Worm (Caenorhabditis elegans) whole organism, L4 larva: ENCODE data around the gene C16D2.1.

ENCODE experiments used
- F37D6.2 ChIP-seq: sonication (generic microtip); optimal IDR thresholded peaks from 2 replicates; lab custom pipeline; 2016; ENCODE audit warnings: mild to moderate bottlenecking, missing genetic modification characterization, missing compliant biosample characterization
- F49E8.2 ChIP-seq: sonication (generic microtip); optimal IDR thresholded peaks from 2 replicates; lab custom pipeline; 2016; ENCODE audit warnings: missing compliant biosample characterization, mild to moderate bottlenecking, missing genetic modification characterization, borderline replicate concordance
- T20F7.1 ChIP-seq: fragments of 200-800 bp; sonication (Bioruptor generic); optimal IDR thresholded peaks from 2 replicates; lab custom pipeline; 2018; ENCODE audit warnings: mild to moderate bottlenecking, missing genetic modification characterization, missing compliant biosample characterization
- Y105C5A.15 ChIP-seq: fragments of 200-800 bp; sonication (Bioruptor generic); IDR thresholded peaks from 2 replicates; pipeline ENCODE4 v1.3.6; 2022; ENCODE audit warnings: missing genetic modification characterization, missing compliant biosample characterization
- Y75B8A.6 ChIP-seq: fragments of 200-800 bp; sonication (Bioruptor generic); IDR thresholded peaks from 2 replicates; pipeline ENCODE4 v1.3.6; 2022; ENCODE audit warnings: missing genetic modification reagents, missing genetic modification characterization, missing compliant biosample characterization
- ZK337.2 ChIP-seq: fragments of 200-800 bp; sonication (Bioruptor generic); IDR thresholded peaks from 2 replicates; pipeline ENCODE4 v1.3.6; 2022; ENCODE audit warnings: missing genetic modification reagents, missing genetic modification characterization, missing compliant biosample characterization
- ZK546.5 ChIP-seq, 2 experiments: sonication (generic microtip); optimal IDR thresholded peaks; 2 replicates each; lab custom pipeline; 2017; ENCODE audit warnings: missing biosample characterization in 2 of 2, missing genetic modification characterization in 2 of 2
- aha-1 ChIP-seq: fragments of 150-350 bp; peaks from one replicate; lab custom pipeline; 2014; ENCODE audit warnings: missing biosample characterization, missing genetic modification characterization
- attf-4 ChIP-seq: sonication (generic microtip); optimal IDR thresholded peaks from 3 replicates; lab custom pipeline; 2017; ENCODE audit warnings: missing biosample characterization, missing genetic modification characterization
- ceh-44 ChIP-seq: fragments of 200-800 bp; sonication (Bioruptor generic); IDR thresholded peaks from 2 replicates; pipeline ENCODE4 v1.3.6; 2022; ENCODE audit warnings: missing genetic modification reagents, missing genetic modification characterization, missing compliant biosample characterization
- ceh-62 ChIP-seq: sonication (generic microtip); optimal IDR thresholded peaks from 2 replicates; lab custom pipeline; 2017; ENCODE audit warnings: missing biosample characterization, missing genetic modification characterization
- ces-1 ChIP-seq: fragments of 150-350 bp; sonication (generic microtip); optimal IDR thresholded peaks from 4 replicates; lab custom pipeline; 2014; ENCODE audit warnings: missing biosample characterization, missing genetic modification reagents, missing genetic modification characterization
- daf-8 ChIP-seq: fragments of 200-800 bp; sonication (Bioruptor generic); IDR thresholded peaks from 2 replicates; pipeline ENCODE4 v1.3.6; 2022; ENCODE audit warnings: missing genetic modification characterization, missing compliant biosample characterization
- dmd-6 ChIP-seq: fragments of 200-800 bp; sonication (Bioruptor generic); IDR thresholded peaks from 2 replicates; pipeline ENCODE4 v1.3.6; 2022; ENCODE audit warnings: missing genetic modification reagents, missing genetic modification characterization, missing compliant biosample characterization
- dpl-1 ChIP-seq: fragments of 150-350 bp; optimal IDR thresholded peaks from 2 replicates; lab custom pipeline; 2014; ENCODE audit warnings: missing biosample characterization, missing genetic modification reagents, missing genetic modification characterization
- egl-27 ChIP-seq: sonication (generic microtip); optimal IDR thresholded peaks from 3 replicates; lab custom pipeline; 2017; ENCODE audit warnings: missing biosample characterization, missing genetic modification reagents, missing genetic modification characterization
- gei-8 ChIP-seq: fragments of 200-800 bp; sonication (Bioruptor generic); optimal IDR thresholded peaks from 2 replicates; lab custom pipeline; 2018; ENCODE audit warnings: mild to moderate bottlenecking, missing genetic modification characterization, missing compliant biosample characterization
- hif-1 ChIP-seq, 2 experiments: sonication (generic microtip); optimal IDR thresholded peaks; 2 replicates each; lab custom pipeline; 2016 to 2017; ENCODE audit warnings: missing compliant biosample characterization in 2 of 2, missing genetic modification characterization in 2 of 2, missing genetic modification reagents in 2 of 2, missing genotype in 2 of 2, mild to moderate bottlenecking in 1 of 2
- hlh-11 ChIP-seq: fragments of 200-800 bp; sonication (Bioruptor generic); optimal IDR thresholded peaks from 2 replicates; lab custom pipeline; 2018; ENCODE audit warnings: mild to moderate bottlenecking, missing genetic modification characterization, missing compliant biosample characterization
- jun-1 ChIP-seq: fragments of 150-350 bp; optimal IDR thresholded peaks from 2 replicates; lab custom pipeline; 2014; ENCODE audit warnings: missing biosample characterization, missing genetic modification reagents, missing genetic modification characterization
- lin-15B ChIP-seq: fragments of 150-350 bp; sonication (generic microtip); optimal IDR thresholded peaks from 3 replicates; lab custom pipeline; 2014; ENCODE audit warnings: missing biosample characterization, missing genetic modification characterization
- lin-29 ChIP-seq: fragments of 200-800 bp; sonication (Bioruptor generic); IDR thresholded peaks from 2 replicates; pipeline ENCODE4 v1.3.6; 2022; ENCODE audit warnings: missing genetic modification reagents, missing genetic modification characterization, missing compliant biosample characterization
- lin-38 ChIP-seq: fragments of 200-800 bp; sonication (Bioruptor generic); IDR thresholded peaks from 2 replicates; pipeline ENCODE4 v1.3.6; 2022; ENCODE audit warnings: missing genetic modification reagents, missing genetic modification characterization, missing compliant biosample characterization
- madf-5 ChIP-seq, 2 experiments: fragments of 200-800 bp; sonication (Bioruptor generic); IDR thresholded peaks; 2 replicates each; pipeline ENCODE4 v1.3.6; 2022; ENCODE audit warnings: missing compliant biosample characterization in 2 of 2, missing genetic modification characterization in 2 of 2
- mdt-29 ChIP-seq: fragments of 200-800 bp; sonication (Bioruptor generic); IDR thresholded peaks from 2 replicates; pipeline ENCODE4 v1.3.6; 2022; ENCODE audit warnings: missing genetic modification reagents, missing genetic modification characterization, missing compliant biosample characterization
- mep-1 ChIP-seq: fragments of 150-350 bp; sonication (generic microtip); optimal IDR thresholded peaks from 3 replicates; lab custom pipeline; 2014; ENCODE audit warnings: missing biosample characterization, missing genetic modification characterization
- mes-2 ChIP-seq: sonication (generic microtip); optimal IDR thresholded peaks from 2 replicates; lab custom pipeline; 2016; ENCODE audit warnings: missing genotype, mild to moderate bottlenecking, missing genetic modification characterization, missing compliant biosample characterization; ENCODE audit not compliant: poor library complexity, severe bottlenecking
- mxl-2 ChIP-seq: fragments of 200-800 bp; sonication (Bioruptor generic); conservative IDR thresholded peaks from 2 replicates; pipeline ENCODE4 v1.3.6; 2022; ENCODE audit warnings: missing genetic modification reagents, missing genetic modification characterization, missing compliant biosample characterization
- mxl-3 ChIP-seq: fragments of 200-800 bp; sonication (Bioruptor generic); optimal IDR thresholded peaks from 2 replicates; lab custom pipeline; 2018; ENCODE audit warnings: mild to moderate bottlenecking, missing genetic modification characterization, missing compliant biosample characterization
- nhr-111 ChIP-seq: fragments of 200-800 bp; sonication (Bioruptor generic); optimal IDR thresholded peaks from 2 replicates; lab custom pipeline; 2018; ENCODE audit warnings: mild to moderate bottlenecking, missing genetic modification characterization, missing compliant biosample characterization
- nhr-28 ChIP-seq: fragments of 150-350 bp; optimal IDR thresholded peaks from 2 replicates; lab custom pipeline; 2014; ENCODE audit warnings: missing biosample characterization, missing genetic modification characterization
- nhr-41 ChIP-seq: fragments of 200-800 bp; sonication (Bioruptor generic); IDR thresholded peaks from 2 replicates; pipeline ENCODE4 v1.3.6; 2022; ENCODE audit warnings: missing genetic modification reagents, missing genetic modification characterization, missing compliant biosample characterization
- nhr-42 ChIP-seq: fragments of 200-800 bp; sonication (Bioruptor generic); IDR thresholded peaks from 2 replicates; pipeline ENCODE4 v1.3.6; 2022; ENCODE audit warnings: missing genetic modification characterization, missing compliant biosample characterization
- nhr-48 ChIP-seq: sonication (generic microtip); optimal IDR thresholded peaks from 2 replicates; lab custom pipeline; 2016; ENCODE audit warnings: mild to moderate bottlenecking, missing genetic modification characterization, missing compliant biosample characterization
- nhr-77 ChIP-seq: fragments of 150-350 bp; optimal IDR thresholded peaks from 2 replicates; lab custom pipeline; 2014; ENCODE audit warnings: missing biosample characterization, missing genetic modification characterization
- pha-4 ChIP-seq, 2 experiments: fragments of 150-350 bp in 1 of 2; fragments of 200-800 bp in 1 of 2; sonication (Bioruptor generic) in 1 of 2; IDR thresholded peaks in 1 of 2; optimal IDR thresholded peaks in 1 of 2; 2 replicates each; pipeline versions ENCODE4 v1.3.6 to Lab custom; 2014 to 2022; ENCODE audit warnings: missing genetic modification characterization in 2 of 2, missing genetic modification reagents in 2 of 2, missing biosample characterization in 1 of 2, missing compliant biosample characterization in 1 of 2
- saeg-2 ChIP-seq: fragments of 200-800 bp; sonication (Bioruptor generic); IDR thresholded peaks from 2 replicates; pipeline ENCODE4 v1.3.6; 2022; ENCODE audit warnings: missing genetic modification reagents, missing genetic modification characterization, missing compliant biosample characterization
- sdz-12 ChIP-seq: fragments of 200-800 bp; sonication (Bioruptor generic); optimal IDR thresholded peaks from 2 replicates; lab custom pipeline; 2018; ENCODE audit warnings: mild to moderate bottlenecking, missing genetic modification characterization, missing compliant biosample characterization
- spr-1 ChIP-seq: sonication (generic microtip); optimal IDR thresholded peaks from 2 replicates; lab custom pipeline; 2016; ENCODE audit warnings: mild to moderate bottlenecking, missing genetic modification characterization, missing compliant biosample characterization
- spr-3 ChIP-seq: fragments of 200-800 bp; sonication (Bioruptor generic); optimal IDR thresholded peaks from 2 replicates; lab custom pipeline; 2018; ENCODE audit warnings: mild to moderate bottlenecking, missing genetic modification characterization, missing compliant biosample characterization
- tag-97 ChIP-seq: fragments of 200-800 bp; sonication (Bioruptor generic); IDR thresholded peaks from 2 replicates; pipeline ENCODE4 v1.3.6; 2022; ENCODE audit warnings: missing genetic modification characterization, missing compliant biosample characterization
- tra-1 ChIP-seq: fragments of 200-800 bp; sonication (Bioruptor generic); IDR thresholded peaks from 2 replicates; pipeline ENCODE4 v1.3.6; 2022; ENCODE audit warnings: missing genetic modification reagents, missing genetic modification characterization, missing compliant biosample characterization
- vab-7 ChIP-seq: fragments of 200-800 bp; sonication (Bioruptor generic); IDR thresholded peaks from 2 replicates; pipeline ENCODE4 v1.3.6; 2022; ENCODE audit warnings: missing genetic modification reagents, missing genetic modification characterization, missing compliant biosample characterization
- zip-11 ChIP-seq: fragments of 200-800 bp; sonication (Bioruptor generic); IDR thresholded peaks from 2 replicates; pipeline ENCODE4 v1.3.6; 2022; ENCODE audit warnings: missing genetic modification characterization, missing compliant biosample characterization
- zip-2 ChIP-seq: fragments of 150-350 bp; optimal IDR thresholded peaks from 2 replicates; lab custom pipeline; 2014; ENCODE audit warnings: missing biosample characterization, missing genetic modification characterization
- ztf-11 ChIP-seq: fragments of 150-350 bp; optimal IDR thresholded peaks from 2 replicates; lab custom pipeline; 2014; ENCODE audit warnings: missing biosample characterization, missing genetic modification characterization
- ztf-7 ChIP-seq: fragments of 150-350 bp; optimal IDR thresholded peaks from 2 replicates; lab custom pipeline; 2014; ENCODE audit warnings: missing biosample characterization, missing genetic modification characterization

The C16D2.1 gene

ce11 chrII:9157125-9157524, 25.7 kb downstream of the C16D2.1 start (continued):
- TF ChIP-seq jun-1 (tag; lab: Kevin White, UChicago) (no peak), dpl-1 (GFP tag; lab: Kevin White, UChicago) (no peak), pha-4 (GFP tag; IDR thresholded peaks at IDR 0.05; lab: Robert Waterston, UW) (no peak), pha-4 (tag; optimal IDR thresholded peaks at IDR 0.05; lab: Kevin White, UChicago) (no peak), spr-1 (tag; lab: Kevin White, UChicago) (no peak), dmd-6 (peak; percentile 85), mdt-29 (no peak), vab-7 (GFP tag; lab: Robert Waterston, UW) (no peak), ztf-11 (tag; lab: Kevin White, UChicago) (no peak)
- TF ChIP-seq, all 104 proteins: peak for 14

- TF ChIP-seq dmd-6, result peak; percentile 39
- no peak for TF ChIP-seq sdz-12 (GFP tag; lab: Kevin White, UChicago)
- no peak for TF ChIP-seq attf-4
- TF ChIP-seq lin-15B (tag; lab: Kevin White, UChicago), result no peak
- TF ChIP-seq ceh-44, result no peak
- no peak for TF ChIP-seq lin-38 (GFP tag; lab: Robert Waterston, UW)
- no peak for TF ChIP-seq nhr-48 (tag; lab: Kevin White, UChicago)
- TF ChIP-seq hif-1 (tag; optimal IDR thresholded peaks at IDR 0.05; lab: Kevin White, UChicago), result peak; percentile 4 to 65
- TF ChIP-seq nhr-41, result no peak
- peak; percentile 95 for TF ChIP-seq aha-1 (tag; lab: Kevin White, UChicago)
- TF ChIP-seq zip-2 (tag; lab: Kevin White, UChicago), result no peak
- no peak for TF ChIP-seq T20F7.1 (GFP tag; lab: Kevin White, UChicago)
- no peak for TF ChIP-seq F37D6.2 (tag; lab: Kevin White, UChicago)
- TF ChIP-seq F49E8.2 (tag; lab: Kevin White, UChicago), result no peak
- no peak for TF ChIP-seq gei-8 (GFP tag; lab: Kevin White, UChicago)
- TF ChIP-seq nhr-42 (GFP tag; lab: Robert Waterston, UW), result no peak
- no peak for TF ChIP-seq mxl-3 (GFP tag; lab: Kevin White, UChicago)
- TF ChIP-seq nhr-77 (tag; lab: Kevin White, UChicago), result no peak
- TF ChIP-seq ZK546.5 (tag; optimal IDR thresholded peaks at IDR 0.05; lab: Kevin White, UChicago), result no peak
- TF ChIP-seq zip-11 (GFP tag; lab: Robert Waterston, UW), result no peak
Measured at ce11 chrII:9158029-9158428, 26.6 kb downstream of the C16D2.1 start, which contains the start of gene oac-54. TSS of gene oac-54 (plus strand) at chrII:9158111.

- TF ChIP-seq sdz-12 (GFP tag; lab: Kevin White, UChicago) (no peak), tag-97 (GFP tag; lab: Robert Waterston, UW) (no peak), egl-27 (no peak), nhr-28 (tag; lab: Kevin White, UChicago) (peak; percentile 84), mdt-29 (no peak), Y105C5A.15 (GFP tag; lab: Robert Waterston, UW) (no peak), saeg-2 (no peak), mes-2 (tag; lab: Kevin White, UChicago) (peak; percentile 2), daf-8 (GFP tag; lab: Robert Waterston, UW) (no peak), jun-1 (tag; lab: Kevin White, UChicago) (no peak), ztf-7 (no peak), hlh-11 (tag; lab: Kevin White, UChicago) (peak; percentile 81), nhr-111 (GFP tag; lab: Kevin White, UChicago) (no peak), ceh-62 (no peak), madf-5 (GFP tag; IDR thresholded peaks at IDR 0.05; lab: Robert Waterston, UW) (no peak), ZK337.2 (GFP tag; lab: Robert Waterston, UW) (no peak), mep-1 (tag; lab: Kevin White, UChicago) (no peak), ces-1 (GFP tag; lab: Kevin White, UChicago) (no peak), Y75B8A.6 (no peak), F49E8.2 (tag; lab: Kevin White, UChicago) (no peak), spr-1 (tag; lab: Kevin White, UChicago) (no peak), ztf-11 (tag; lab: Kevin White, UChicago) (no peak), dpl-1 (GFP tag; lab: Kevin White, UChicago) (no peak), mxl-2 (GFP tag; lab: Robert Waterston, UW) (no peak), spr-3 (GFP tag; lab: Kevin White, UChicago) (no peak), lin-29 (GFP tag; lab: Robert Waterston, UW) (no peak), tra-1 (GFP tag; lab: Robert Waterston, UW) (peak; percentile 54; the same call in 1 of the 2 replicates)
Measured at ce11 chrII:9160197-9160806, 28.8 kb downstream of the C16D2.1 start.
